Worm (Caenorhabditis elegans): Measurements from ENCODE around the gene arrd-5.

DNA sequence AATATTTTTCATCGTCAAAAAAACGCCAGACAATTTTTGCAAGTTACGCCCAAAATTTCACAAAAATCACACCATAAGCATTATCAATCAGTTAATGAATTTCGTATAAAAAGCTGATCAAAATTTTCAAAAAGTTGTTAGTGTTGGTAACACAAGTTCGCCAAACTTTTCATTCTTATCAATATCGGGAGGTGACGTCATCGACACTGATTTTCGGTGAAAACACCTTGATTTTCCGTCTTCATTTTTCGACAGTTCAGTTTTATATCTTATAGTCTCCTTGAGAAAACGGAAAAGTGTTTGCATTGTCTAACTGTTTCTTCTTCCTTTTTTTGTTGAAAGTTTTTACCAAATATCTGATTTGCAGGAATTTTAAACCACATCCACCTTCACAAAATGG, 45.8 kb downstream of the arrd-5 start, which contains the start of gene C08H9.15:
- TF ChIP-seq F13H6.1 (tag; optimal IDR thresholded peaks at IDR 0.05) (no peak), eyg-1 (tag; optimal IDR thresholded peaks at IDR 0.05) (no peak), hlh-30 (tag; optimal IDR thresholded peaks at IDR 0.05; ENCODE audit: insufficient read depth) (no peak), pha-4 (tag; optimal IDR thresholded peaks at IDR 0.05) (no peak), lin-11 (tag; optimal IDR thresholded peaks at IDR 0.05) (no peak), hlh-15 (tag; optimal IDR thresholded peaks at IDR 0.05) (no peak), pqm-1 (tag; optimal IDR thresholded peaks at IDR 0.05) (no peak), ceh-9 (tag; optimal IDR thresholded peaks at IDR 0.05) (no peak), fkh-10 (GFP tag; optimal IDR thresholded peaks at IDR 0.05) (no peak)

Data from whole organism, late embryonic.